Worm (Caenorhabditis elegans): ENCODE measurements around the gene cyh-1.
A peak's percentile ranks its signal among the peaks of the same experiment; 100 is the strongest.

Gene cyh-1

ce11 chrII:3518961-3519544 lies 14.2 kb downstream of the cyh-1 start, which contains the start of gene clec-126:
TSS of gene clec-126 (plus strand) at chrII:3519494.
- TF ChIP-seq vab-7 (GFP tag; IDR thresholded peaks at IDR 0.05) (peak; percentile 80), zfp-2 (tag; optimal IDR thresholded peaks at IDR 0.05) (peak; percentile 65), unc-62 (GFP tag; optimal IDR thresholded peaks at IDR 0.05 in 1 of 2) (peak in 1 of 2 experiments; percentile 64), unc-62 (tag; optimal IDR thresholded peaks at IDR 0.05) (no peak), lin-29 (GFP tag; IDR thresholded peaks at IDR 0.05) (0 out of 2 replicates have a peak, but pooled peaks have one; percentile 10), jun-1 (tag; optimal IDR thresholded peaks at IDR 0.05) (peak; percentile 60), ztf-11 (tag; optimal IDR thresholded peaks at IDR 0.05) (no peak), F10B5.3 (tag; optimal IDR thresholded peaks at IDR 0.05) (peak; percentile 48), ceh-32 (tag; optimal IDR thresholded peaks at IDR 0.05; ENCODE audit: poor library complexity) (no peak), mes-2 (tag; optimal IDR thresholded peaks at IDR 0.05; ENCODE audit: poor library complexity, severe bottlenecking) (peak; percentile 58), nhr-28 (tag; optimal IDR thresholded peaks at IDR 0.05) (peak; percentile 54), duxl-1 (tag; optimal IDR thresholded peaks at IDR 0.05; ENCODE audit: poor library complexity) (peak; percentile 67), nhr-48 (tag; optimal IDR thresholded peaks at IDR 0.05) (peak; percentile 82), tag-97 (GFP tag; IDR thresholded peaks at IDR 0.05) (no peak), fkh-10 (GFP tag; optimal IDR thresholded peaks at IDR 0.05) (peak; percentile 30), dmd-6 (GFP tag; IDR thresholded peaks at IDR 0.05) (peak; percentile 64), aly-2 (tag; optimal IDR thresholded peaks at IDR 0.05) (no peak), dve-1 (tag; optimal IDR thresholded peaks at IDR 0.05; ENCODE audit: insufficient read depth) (peak; percentile 99), tra-1 (GFP tag; IDR thresholded peaks at IDR 0.05) (peak; percentile 71; the same call in 1 of the 2 replicates), hif-1 (tag; optimal IDR thresholded peaks at IDR 0.05) (peak in 1 of 2 experiments; percentile 45), mdt-29 (GFP tag; IDR thresholded peaks at IDR 0.05) (0 out of 2 replicates have a peak, but pooled peaks have one; percentile 63), skn-1 (tag; optimal IDR thresholded peaks at IDR 0.05) (no peak), cey-2 (tag; optimal IDR thresholded peaks at IDR 0.05; ENCODE audit: borderline replicate concordance, insufficient read depth) (peak; percentile 27), F26F4.8 (GFP tag; conservative IDR thresholded peaks at IDR 0.05) (0 out of 2 replicates have a peak, but pooled peaks have one; percentile 22), nhr-111 (GFP tag; optimal IDR thresholded peaks at IDR 0.05) (peak; percentile 11), T26A8.4 (GFP tag; IDR thresholded peaks at IDR 0.05) (peak; percentile 80), mxl-3 (GFP tag; optimal IDR thresholded peaks at IDR 0.05) (peak; percentile 63), Y105C5A.15 (GFP tag; IDR thresholded peaks at IDR 0.05) (peak; percentile 31; the same call in 1 of the 2 replicates), lin-13 (GFP tag; optimal IDR thresholded peaks at IDR 0.05) (peak; percentile 91), mep-1 (tag; optimal IDR thresholded peaks at IDR 0.05) (peak; percentile 88), daf-8 (GFP tag; IDR thresholded peaks at IDR 0.05) (no peak), egl-43 (GFP tag; IDR thresholded peaks at IDR 0.05) (peak; percentile 91), ceh-20 (GFP tag; IDR thresholded peaks at IDR 0.05) (peak; percentile 64), D1046.2 (GFP tag; IDR thresholded peaks at IDR 0.05) (peak; percentile 73; the same call in 1 of the 2 replicates), snpc-4 (tag; optimal IDR thresholded peaks at IDR 0.05) (peak; percentile 12), dmd-8 (GFP tag; IDR thresholded peaks at IDR 0.05) (no peak; the same call in 1 of the 2 replicates), lin-38 (GFP tag; IDR thresholded peaks at IDR 0.05) (peak; percentile 86), daf-12 (tag; optimal IDR thresholded peaks at IDR 0.05) (no peak), nhr-6 (tag; optimal IDR thresholded peaks at IDR 0.05) (no peak), nhr-11 (tag; optimal IDR thresholded peaks at IDR 0.05) (no peak), rbr-2 (tag; optimal IDR thresholded peaks at IDR 0.05) (peak; percentile 83), aha-1 (tag) (peak; percentile 98), dpl-1 (GFP tag; optimal IDR thresholded peaks at IDR 0.05) (peak; percentile 47), lin-1 (GFP tag; IDR thresholded peaks at IDR 0.05) (no peak), Y5F2A.4 (GFP tag; optimal IDR thresholded peaks at IDR 0.05) (peak; percentile 71), lim-7 (GFP tag; IDR thresholded peaks at IDR 0.05) (peak; percentile 77), T20F7.1 (GFP tag; optimal IDR thresholded peaks at IDR 0.05) (no peak), ZK337.2 (GFP tag; IDR thresholded peaks at IDR 0.05) (no peak), Y75B8A.6 (GFP tag; IDR thresholded peaks at IDR 0.05) (no peak; the same call in 1 of the 2 replicates), madf-9 (GFP tag; conservative IDR thresholded peaks at IDR 0.05) (peak; percentile 77)
